Fruit fly (Drosophila melanogaster): Measurements from ENCODE around the gene hoe1.
A peak's percentile ranks its signal among the peaks of the same experiment; 100 is the strongest.

dm6 chr2L:4886132-4886531, 46.1 kb downstream of the hoe1 start:
- TF ChIP-seq CG3032 (tag; optimal IDR thresholded peaks at IDR 0.05) (peak; percentile 45), CG32006 (GFP tag; optimal IDR thresholded peaks at IDR 0.05) (no peak), Blimp-1 (GFP tag; optimal IDR thresholded peaks at IDR 0.05) (no peak), Hr38 (GFP tag; optimal IDR thresholded peaks at IDR 0.05) (no peak), CG10669 (GFP tag; optimal IDR thresholded peaks at IDR 0.05) (peak; percentile 23), salr (GFP tag; optimal IDR thresholded peaks at IDR 0.05) (peak in 1 of 2 experiments; percentile 31), CG11294 (GFP tag; IDR thresholded peaks at IDR 0.05) (0 out of 2 replicates have a peak, but pooled peaks have one; percentile 29)
